Fruit fly (Drosophila melanogaster): ENCODE measurements around the gene KLHL18.

- no peak for TF ChIP-seq CTCF (optimal IDR thresholded peaks at IDR 0.05)
- no peak for TF ChIP-seq CG8478 (optimal IDR thresholded peaks at IDR 0.05)
Measured at dm6 chr3R:11992934-11993670, 17.1 kb downstream of the KLHL18 start, which contains the start of gene mfas.
